Worm (Caenorhabditis elegans) whole organism, L4 larva: ENCODE data around the gene Y57A10B.6.

Experiments used
- F10B5.3 ChIP-seq: sonication (generic microtip); optimal IDR thresholded peaks from 2 replicates; lab custom pipeline; 2016; ENCODE audit warnings: mild to moderate bottlenecking, missing genetic modification characterization, missing compliant biosample characterization
- ZK546.5 ChIP-seq, 2 experiments: sonication (generic microtip); optimal IDR thresholded peaks; 2 replicates each; lab custom pipeline; 2017; ENCODE audit warnings: missing biosample characterization in 2 of 2, missing genetic modification characterization in 2 of 2
- ama-1 ChIP-seq: fragments of 150-350 bp; optimal IDR thresholded peaks from 2 replicates; lab custom pipeline; 2014; ENCODE audit warnings: inconsistent platforms, mixed read lengths
- ceh-28 ChIP-seq: fragments of 150-350 bp; optimal IDR thresholded peaks from 2 replicates; lab custom pipeline; 2014; ENCODE audit warnings: missing biosample characterization, missing genetic modification reagents, missing genetic modification characterization
- ceh-32 ChIP-seq: sonication (generic microtip); optimal IDR thresholded peaks from 2 replicates; lab custom pipeline; 2016; ENCODE audit warnings: mild to moderate bottlenecking, missing genetic modification characterization, missing compliant biosample characterization; ENCODE audit not compliant: poor library complexity
- ceh-82 ChIP-seq: sonication (generic microtip); optimal IDR thresholded peaks from 2 replicates; lab custom pipeline; 2017; ENCODE audit warnings: missing biosample characterization, missing genetic modification characterization
- daf-8 ChIP-seq: fragments of 200-800 bp; sonication (Bioruptor generic); IDR thresholded peaks from 2 replicates; pipeline ENCODE4 v1.3.6; 2022; ENCODE audit warnings: missing genetic modification characterization, missing compliant biosample characterization
- hmg-1.1 ChIP-seq: fragments of 200-800 bp; sonication (Bioruptor generic); IDR thresholded peaks from 2 replicates; pipeline ENCODE4 v1.3.6; 2022; ENCODE audit warnings: missing genetic modification reagents, missing genetic modification characterization, missing compliant biosample characterization
- nhr-11 ChIP-seq: fragments of 150-350 bp; optimal IDR thresholded peaks from 2 replicates; lab custom pipeline; 2014; ENCODE audit warnings: missing biosample characterization, missing genetic modification characterization
- nhr-237 ChIP-seq: sonication (generic microtip); optimal IDR thresholded peaks from 2 replicates; lab custom pipeline; 2017; ENCODE audit warnings: missing biosample characterization, missing genetic modification characterization
- nhr-77 ChIP-seq: fragments of 150-350 bp; optimal IDR thresholded peaks from 2 replicates; lab custom pipeline; 2014; ENCODE audit warnings: missing biosample characterization, missing genetic modification characterization
- pha-4 ChIP-seq, 2 experiments: fragments of 150-350 bp in 1 of 2; fragments of 200-800 bp in 1 of 2; sonication (Bioruptor generic) in 1 of 2; IDR thresholded peaks in 1 of 2; optimal IDR thresholded peaks in 1 of 2; 2 replicates each; pipeline versions ENCODE4 v1.3.6 to Lab custom; 2014 to 2022; ENCODE audit warnings: missing genetic modification characterization in 2 of 2, missing genetic modification reagents in 2 of 2, missing biosample characterization in 1 of 2, missing compliant biosample characterization in 1 of 2
- tra-1 ChIP-seq: fragments of 200-800 bp; sonication (Bioruptor generic); IDR thresholded peaks from 2 replicates; pipeline ENCODE4 v1.3.6; 2022; ENCODE audit warnings: missing genetic modification reagents, missing genetic modification characterization, missing compliant biosample characterization
- unc-62 ChIP-seq, 3 experiments: fragments of 150-350 bp in 1 of 3; sonication (generic microtip); optimal IDR thresholded peaks in 2 of 3; peaks in 1 of 3; 1 replicate in 1 of 3; 2 replicates in 2 of 3; lab custom pipeline; 2014 to 2017; ENCODE audit warnings: missing biosample characterization in 3 of 3, missing genetic modification characterization in 3 of 3, missing genetic modification reagents in 3 of 3, missing genotype in 1 of 3

DNA sequence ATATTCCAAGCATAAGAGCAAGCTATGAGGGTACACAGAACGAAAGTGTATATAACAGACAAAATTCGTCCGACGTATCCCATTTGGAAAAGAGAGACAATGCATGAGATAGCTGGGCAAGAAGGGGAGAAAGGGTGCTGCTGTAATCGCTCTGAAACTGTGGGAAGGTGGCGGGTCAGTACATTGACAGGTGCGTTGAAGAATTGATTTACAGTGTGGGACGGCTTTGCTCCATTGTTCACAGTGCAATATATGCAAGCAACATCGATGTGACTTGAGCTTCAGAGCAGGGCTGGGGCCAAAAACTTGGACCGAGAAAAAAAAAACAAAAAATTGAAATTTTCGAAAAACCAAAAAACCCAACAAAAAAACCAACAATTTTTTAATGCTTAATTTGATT lies 20.2 kb downstream of the Y57A10B.6 start, which contains the start of gene F57G9.3:
- TF ChIP-seq daf-8 (GFP tag; lab: Robert Waterston, UW) (no peak), ceh-28 (no peak), ZK546.5 (tag; optimal IDR thresholded peaks at IDR 0.05; lab: Kevin White, UChicago) (no peak), tra-1 (GFP tag; lab: Robert Waterston, UW) (no peak), ama-1 (lab: Kevin White, UChicago) (no peak), ceh-82 (tag; lab: Kevin White, UChicago) (no peak), nhr-11 (no peak), nhr-77 (no peak), pha-4 (GFP tag; IDR thresholded peaks at IDR 0.05; lab: Robert Waterston, UW) (no peak), pha-4 (tag; optimal IDR thresholded peaks at IDR 0.05; lab: Kevin White, UChicago) (no peak), nhr-237 (tag; lab: Kevin White, UChicago) (no peak), hmg-1.1 (GFP tag; lab: Robert Waterston, UW) (no peak), F10B5.3 (tag; lab: Kevin White, UChicago) (no peak), unc-62 (GFP tag; optimal IDR thresholded peaks at IDR 0.05 in 1 of 2; lab: Kevin White, UChicago) (no peak), unc-62 (tag; optimal IDR thresholded peaks at IDR 0.05; lab: Kevin White, UChicago) (no peak), ceh-32 (no peak)
